Worm (Caenorhabditis elegans): ENCODE data around the gene ucr-2.3.

ce11 chrIII:832855-833504 lies 46.7 kb upstream of the ucr-2.3 start, which contains the start of gene zip-2:
- TF ChIP-seq lin-13 (GFP tag; optimal IDR thresholded peaks at IDR 0.05) (no peak), pqm-1 (tag; optimal IDR thresholded peaks at IDR 0.05) (peak; percentile 43)
